Fruit fly (Drosophila melanogaster) whole organism, embryonic: ENCODE results near the gene CG32259.

ENCODE experiments used
- Atf6 ChIP-seq: fragments of 200-800 bp; sonication (Bioruptor generic); IDR thresholded peaks from 2 replicates; pipeline ENCODE4 v1.3.6; 2022; ENCODE audit warnings: missing biosample characterization, missing genetic modification characterization
- B-H2 ChIP-seq: fragments of 200-800 bp; sonication (Bioruptor generic); optimal IDR thresholded peaks from 2 replicates; lab custom pipeline; 2018; ENCODE audit warnings: missing biosample characterization, mild to moderate bottlenecking, missing genetic modification characterization
- Bdp1 ChIP-seq: fragments of 200-800 bp; sonication (Bioruptor generic); optimal IDR thresholded peaks from 3 replicates; lab custom pipeline; 2016; ENCODE audit warnings: missing biosample characterization, missing genetic modification characterization
- CG10267 ChIP-seq: fragments of 200-800 bp; sonication (Bioruptor generic); optimal IDR thresholded peaks from 2 replicates; lab custom pipeline; 2018; ENCODE audit warnings: missing biosample characterization, mild to moderate bottlenecking, missing genetic modification characterization, moderate library complexity
- CG10321 ChIP-seq: fragments of 200-800 bp; sonication (Bioruptor generic); IDR thresholded peaks from 2 replicates; pipeline ENCODE4 v1.3.6; 2022; ENCODE audit warnings: missing biosample characterization, missing genetic modification characterization
- CG10565 ChIP-seq: fragments of 200-800 bp; sonication (Bioruptor generic); optimal IDR thresholded peaks from 3 replicates; lab custom pipeline; 2016; ENCODE audit warnings: missing biosample characterization, mild to moderate bottlenecking, missing genetic modification characterization
- CG14860 ChIP-seq: fragments of 200-800 bp; sonication (Bioruptor generic); IDR thresholded peaks from 3 replicates; pipeline ENCODE4 v1.3.6; 2022; ENCODE audit warnings: missing biosample characterization, missing genetic modification characterization; ENCODE audit not compliant: partially characterized antibody
- CG15073 ChIP-seq: fragments of 200-800 bp; sonication (Bioruptor generic); optimal IDR thresholded peaks from 2 replicates; lab custom pipeline; 2016; ENCODE audit warnings: missing biosample characterization, missing genetic modification characterization
- CG17385 ChIP-seq: fragments of 200-800 bp; sonication (Bioruptor generic); optimal IDR thresholded peaks from 3 replicates; lab custom pipeline; 2018; ENCODE audit warnings: missing biosample characterization, mild to moderate bottlenecking, missing genetic modification characterization
- CG17802 ChIP-seq: fragments of 200-800 bp; sonication (Bioruptor generic); optimal IDR thresholded peaks from 2 replicates; lab custom pipeline; 2018; ENCODE audit warnings: missing biosample characterization, mild to moderate bottlenecking, missing genetic modification characterization, moderate library complexity
- CG2116 ChIP-seq: fragments of 200-800 bp; sonication (Bioruptor generic); optimal IDR thresholded peaks from 3 replicates; lab custom pipeline; 2018; ENCODE audit warnings: missing biosample characterization, mild to moderate bottlenecking, missing genetic modification characterization
- CG2875 ChIP-seq: fragments of 200-800 bp; sonication (Bioruptor generic); optimal IDR thresholded peaks from 2 replicates; lab custom pipeline; 2017; ENCODE audit warnings: missing biosample characterization, mild to moderate bottlenecking, missing genetic modification characterization, missing genetic modification reagents
- CG4282 ChIP-seq: fragments of 200-800 bp; sonication (Bioruptor generic); optimal IDR thresholded peaks from 2 replicates; lab custom pipeline; 2016; ENCODE audit warnings: missing biosample characterization, missing genetic modification characterization
- CG43689 ChIP-seq: fragments of 200-800 bp; sonication (Bioruptor generic); IDR thresholded peaks from 2 replicates; pipeline ENCODE4 v1.3.6; 2022; ENCODE audit warnings: missing biosample characterization, missing genetic modification characterization
- CG5180 ChIP-seq: fragments of 200-800 bp; sonication (Bioruptor generic); optimal IDR thresholded peaks from 3 replicates; lab custom pipeline; 2017; ENCODE audit warnings: missing biosample characterization, missing genetic modification characterization, mild to moderate bottlenecking, moderate library complexity, missing genetic modification reagents
- CG6689 ChIP-seq: fragments of 200-800 bp; sonication (Bioruptor generic); IDR thresholded peaks from 2 replicates; pipeline ENCODE4 v1.3.6; 2022; ENCODE audit warnings: missing biosample characterization, missing genetic modification characterization
- CG7271 ChIP-seq: fragments of 200-800 bp; sonication (Bioruptor generic); optimal IDR thresholded peaks from 2 replicates; lab custom pipeline; 2018; ENCODE audit warnings: missing biosample characterization, mild to moderate bottlenecking, missing genetic modification characterization, moderate library complexity
- CG7372 ChIP-seq: fragments of 200-800 bp; sonication (Bioruptor generic); IDR thresholded peaks from 2 replicates; pipeline ENCODE4 v1.3.6; 2022; ENCODE audit warnings: missing biosample characterization, missing genetic modification characterization
- CG9437 ChIP-seq: fragments of 200-800 bp; sonication (Bioruptor generic); optimal IDR thresholded peaks from 2 replicates; lab custom pipeline; 2018; ENCODE audit warnings: missing biosample characterization, mild to moderate bottlenecking, missing genetic modification characterization
- CG9727 ChIP-seq: fragments of 200-800 bp; sonication (Bioruptor generic); optimal IDR thresholded peaks from 3 replicates; lab custom pipeline; 2017; ENCODE audit warnings: missing biosample characterization, mild to moderate bottlenecking, missing genetic modification characterization
- Chrac-16 ChIP-seq: fragments of 200-800 bp; sonication (Bioruptor generic); optimal IDR thresholded peaks from 3 replicates; lab custom pipeline; 2016; ENCODE audit warnings: missing biosample characterization, missing genetic modification characterization
- Doc2 ChIP-seq: fragments of 200-800 bp; sonication (Bioruptor generic); IDR thresholded peaks from 2 replicates; pipeline ENCODE4 v1.3.6; 2022; ENCODE audit warnings: missing biosample characterization, missing genetic modification characterization
- ERR ChIP-seq: fragments of 200-800 bp; sonication (Bioruptor generic); optimal IDR thresholded peaks from 2 replicates; lab custom pipeline; 2016; ENCODE audit warnings: missing biosample characterization, missing genetic modification characterization
- HLH3B ChIP-seq: fragments of 200-800 bp; sonication (Bioruptor generic); IDR thresholded peaks from 2 replicates; pipeline ENCODE4 v1.3.6; 2022; ENCODE audit warnings: missing biosample characterization, missing genetic modification characterization
- Jarid2 ChIP-seq: fragments of 200-800 bp; sonication (Bioruptor generic); optimal IDR thresholded peaks from 3 replicates; lab custom pipeline; 2017; ENCODE audit warnings: mild to moderate bottlenecking, missing biosample characterization, missing genetic modification reagents, missing genetic modification characterization
- Kr ChIP-seq: fragments of 200-800 bp; sonication (Bioruptor generic); optimal IDR thresholded peaks from 2 replicates; lab custom pipeline; 2017; ENCODE audit warnings: missing biosample characterization, mild to moderate bottlenecking, missing genetic modification characterization
- MBD-R2 ChIP-seq: fragments of 200-800 bp; sonication (Bioruptor generic); IDR thresholded peaks from 2 replicates; pipeline ENCODE4 v1.3.6; 2022; ENCODE audit warnings: missing biosample characterization, missing genetic modification characterization
- Mad ChIP-seq: fragments of 200-800 bp; sonication (Bioruptor generic); optimal IDR thresholded peaks from 2 replicates; lab custom pipeline; 2016; ENCODE audit warnings: missing biosample characterization, missing genetic modification characterization
- Poxn ChIP-seq: fragments of 200-800 bp; sonication (Bioruptor generic); IDR thresholded peaks from 2 replicates; pipeline ENCODE4 v1.3.6; 2022; ENCODE audit warnings: missing biosample characterization, missing genetic modification characterization
- Side ChIP-seq: fragments of 200-800 bp; sonication (Bioruptor generic); optimal IDR thresholded peaks from 2 replicates; lab custom pipeline; 2016; ENCODE audit warnings: missing biosample characterization, missing genetic modification characterization
- Sin3A ChIP-seq: fragments of >200 bp; optimal IDR thresholded peaks from 2 replicates; lab custom pipeline; 2018
- aop ChIP-seq: fragments of 200-800 bp; sonication (Bioruptor generic); IDR thresholded peaks from 2 replicates; pipeline ENCODE4 v1.3.6; 2022; ENCODE audit warnings: missing biosample characterization, missing genetic modification characterization
- cad ChIP-seq: fragments of >200 bp; optimal IDR thresholded peaks from 2 replicates; lab custom pipeline; 2017; ENCODE audit warnings: missing biosample characterization, missing genetic modification characterization
- cato ChIP-seq: fragments of 200-800 bp; sonication (Bioruptor generic); optimal IDR thresholded peaks from 2 replicates; lab custom pipeline; 2016; ENCODE audit warnings: missing biosample characterization, missing genetic modification characterization, borderline replicate concordance
- dysf ChIP-seq: fragments of 200-800 bp; sonication (Bioruptor generic); IDR thresholded peaks from 3 replicates; pipeline ENCODE4 v1.3.6; 2022; ENCODE audit warnings: missing biosample characterization, missing genetic modification characterization
- eve ChIP-seq, 2 experiments: fragments of >200 bp; optimal IDR thresholded peaks; 2 replicates each; lab custom pipeline; 2017; ENCODE audit warnings: missing biosample characterization in 2 of 2, missing genetic modification characterization in 2 of 2
- fd96Cb ChIP-seq: fragments of 200-800 bp; sonication (Bioruptor generic); optimal IDR thresholded peaks from 2 replicates; lab custom pipeline; 2018; ENCODE audit warnings: missing biosample characterization, mild to moderate bottlenecking, missing genetic modification characterization, moderate library complexity
- fru ChIP-seq: fragments of >200 bp; optimal IDR thresholded peaks from 2 replicates; lab custom pipeline; 2017
- gce ChIP-seq: fragments of 200-800 bp; sonication (Bioruptor generic); IDR thresholded peaks from 3 replicates; pipeline ENCODE4 v1.3.6; 2022; ENCODE audit warnings: missing biosample characterization, missing genetic modification characterization
- gcm ChIP-seq: fragments of 200-800 bp; sonication (Bioruptor generic); optimal IDR thresholded peaks from 2 replicates; lab custom pipeline; 2019; ENCODE audit warnings: missing biosample characterization, mild to moderate bottlenecking, missing genetic modification characterization, moderate library complexity
- jumu ChIP-seq: fragments of 200-800 bp; sonication (Bioruptor generic); optimal IDR thresholded peaks from 3 replicates; lab custom pipeline; 2016; ENCODE audit warnings: missing biosample characterization, missing genetic modification characterization
- nom ChIP-seq: fragments of 200-800 bp; sonication (Bioruptor generic); optimal IDR thresholded peaks from 2 replicates; lab custom pipeline; 2017; ENCODE audit warnings: missing biosample characterization, missing genetic modification characterization, mild to moderate bottlenecking, moderate library complexity, missing genetic modification reagents
- prd ChIP-seq, 3 experiments: fragments of >200 bp in 2 of 3; fragments of 200-800 bp in 1 of 3; sonication (Bioruptor generic) in 1 of 3; optimal IDR thresholded peaks in 2 of 3; IDR thresholded peaks in 1 of 3; 2 replicates in 2 of 3; 3 replicates in 1 of 3; pipeline versions ENCODE4 v1.3.6 to Lab custom; 2017 to 2022; ENCODE audit warnings: missing biosample characterization in 1 of 3, missing genetic modification characterization in 1 of 3
- schlank ChIP-seq: fragments of 200-800 bp; sonication (Bioruptor generic); optimal IDR thresholded peaks from 2 replicates; lab custom pipeline; 2018; ENCODE audit warnings: missing biosample characterization, mild to moderate bottlenecking, missing genetic modification characterization
- sr ChIP-seq: fragments of 200-800 bp; sonication (Bioruptor generic); IDR thresholded peaks from 3 replicates; pipeline ENCODE4 v1.3.6; 2022; ENCODE audit warnings: missing biosample characterization, missing genetic modification characterization
- sug ChIP-seq: fragments of 200-800 bp; optimal IDR thresholded peaks from 2 replicates; lab custom pipeline; 2019; ENCODE audit warnings: missing biosample characterization, mild to moderate bottlenecking, missing genetic modification characterization, moderate library complexity
- tap ChIP-seq: fragments of 200-800 bp; optimal IDR thresholded peaks from 3 replicates; lab custom pipeline; 2019; ENCODE audit warnings: missing biosample characterization, mild to moderate bottlenecking, missing genetic modification characterization, moderate library complexity
- vnd ChIP-seq: fragments of 200-800 bp; sonication (Bioruptor generic); IDR thresholded peaks from 3 replicates; pipeline ENCODE4 v1.3.6; 2022; ENCODE audit warnings: missing biosample characterization, missing genetic modification characterization; ENCODE audit not compliant: partially characterized antibody
- z ChIP-seq: fragments of 200-800 bp; sonication (Bioruptor generic); IDR thresholded peaks from 3 replicates; pipeline ENCODE4 v1.3.6; 2022; ENCODE audit warnings: missing biosample characterization, missing genetic modification characterization
- zfh1 ChIP-seq: fragments of 200-800 bp; sonication (Bioruptor generic); IDR thresholded peaks from 3 replicates; pipeline ENCODE4 v1.3.6; 2022; ENCODE audit warnings: missing biosample characterization, missing genetic modification characterization

Gene CG32259

dm6 chr3L:4108844-4109494 is 39.8 kb downstream of the CG32259 start (continued):
- TF ChIP-seq CG43689 (GFP tag; lab: Robert Waterston, UW): no peak
- TF ChIP-seq CG14860 (GFP tag; lab: Robert Waterston, UW): no peak
- TF ChIP-seq Kr (GFP tag; lab: Kevin White, UChicago): peak; percentile 29
- TF ChIP-seq HLH3B (GFP tag; lab: Robert Waterston, UW): peak; percentile 21; the same call in 1 of the 2 replicates
- peak; percentile 68 for TF ChIP-seq CG17385 (GFP tag; lab: Kevin White, UChicago)
- no peak for TF ChIP-seq vnd (GFP tag; lab: Robert Waterston, UW)
- TF ChIP-seq ERR: no peak
- TF ChIP-seq CG10267 (tag; lab: Kevin White, UChicago): peak; percentile 71
- TF ChIP-seq CG17802 (tag; lab: Kevin White, UChicago): no peak
- TF ChIP-seq jumu (GFP tag; lab: Kevin White, UChicago): no peak
- peak; percentile 80 for TF ChIP-seq dysf
- no peak for TF ChIP-seq Sin3A (lab: Kevin White, UChicago)
- TF ChIP-seq CG10321 (GFP tag; lab: Robert Waterston, UW): no peak
- TF ChIP-seq CG6689: peak; percentile 57; the same call in 1 of the 2 replicates
- TF ChIP-seq Side (GFP tag; lab: Kevin White, UChicago): peak; percentile 60
- TF ChIP-seq tap: peak; percentile 61
- peak; percentile 21 for TF ChIP-seq Bdp1 (GFP tag; lab: Kevin White, UChicago)
- no peak for TF ChIP-seq cato
- TF ChIP-seq fru: no peak
- TF ChIP-seq Atf6 (GFP tag; lab: Robert Waterston, UW): peak; percentile 67
- TF ChIP-seq CG4282: no peak
- 0 out of 2 replicates have a peak, but pooled peaks have one; percentile 30 for TF ChIP-seq MBD-R2 (GFP tag; lab: Robert Waterston, UW)
- peak; percentile 66 for TF ChIP-seq CG2875
- TF ChIP-seq CG2116: peak; percentile 23
- no peak for TF ChIP-seq CG15073 (GFP tag; lab: Kevin White, UChicago)
- TF ChIP-seq nom (GFP tag; lab: Kevin White, UChicago): no peak
- peak; percentile 60 for TF ChIP-seq sug
- TF ChIP-seq CG7271 (tag; lab: Kevin White, UChicago): peak; percentile 7
- TF ChIP-seq B-H2 (GFP tag; lab: Kevin White, UChicago): no peak
- TF ChIP-seq Doc2 (GFP tag; lab: Robert Waterston, UW): no peak
- peak; percentile 67 for TF ChIP-seq gcm (GFP tag; lab: Kevin White, UChicago)
- TF ChIP-seq schlank (tag; lab: Kevin White, UChicago): no peak
- TF ChIP-seq eve (GFP tag; optimal IDR thresholded peaks at IDR 0.05; lab: Kevin White, UChicago): no peak
- TF ChIP-seq CG7372: 0 out of 2 replicates have a peak, but pooled peaks have one; percentile 37
- TF ChIP-seq Poxn: no peak
- TF ChIP-seq CG9437 (GFP tag; lab: Kevin White, UChicago): peak; percentile 74
- peak; percentile 65 for TF ChIP-seq Chrac-16 (GFP tag; lab: Kevin White, UChicago)
- TF ChIP-seq Jarid2 (GFP tag; lab: Kevin White, UChicago): peak; percentile 54
- TF ChIP-seq CG10565 (GFP tag; lab: Kevin White, UChicago): peak; percentile 2
- TF ChIP-seq gce (GFP tag; lab: Robert Waterston, UW): 0 out of 3 replicates have a peak, but pooled peaks have one; percentile 32
- no peak for TF ChIP-seq cad (GFP tag; lab: Kevin White, UChicago)
- no peak for TF ChIP-seq z
- peak; percentile 60; the same call in 2 of the 3 replicates for TF ChIP-seq zfh1 (GFP tag; lab: Robert Waterston, UW)
- TF ChIP-seq CG9727 (GFP tag; lab: Kevin White, UChicago): peak; percentile 80
- no peak for TF ChIP-seq Mad (GFP tag; lab: Kevin White, UChicago)
- no peak for TF ChIP-seq aop (GFP tag; lab: Robert Waterston, UW)
- TF ChIP-seq CG5180 (GFP tag; lab: Kevin White, UChicago): peak; percentile 68
- TF ChIP-seq fd96Cb (tag; lab: Kevin White, UChicago): peak; percentile 74
- no peak for TF ChIP-seq sr (GFP tag; lab: Robert Waterston, UW)
- TF ChIP-seq prd (optimal IDR thresholded peaks at IDR 0.05; lab: Kevin White, UChicago): no peak
- TF ChIP-seq prd (GFP tag; IDR thresholded peaks at IDR 0.05; lab: Robert Waterston, UW): peak; percentile 71
